Fruit fly (Drosophila melanogaster): ENCODE results near the gene CG45012.

CG45012 gene

DNA sequence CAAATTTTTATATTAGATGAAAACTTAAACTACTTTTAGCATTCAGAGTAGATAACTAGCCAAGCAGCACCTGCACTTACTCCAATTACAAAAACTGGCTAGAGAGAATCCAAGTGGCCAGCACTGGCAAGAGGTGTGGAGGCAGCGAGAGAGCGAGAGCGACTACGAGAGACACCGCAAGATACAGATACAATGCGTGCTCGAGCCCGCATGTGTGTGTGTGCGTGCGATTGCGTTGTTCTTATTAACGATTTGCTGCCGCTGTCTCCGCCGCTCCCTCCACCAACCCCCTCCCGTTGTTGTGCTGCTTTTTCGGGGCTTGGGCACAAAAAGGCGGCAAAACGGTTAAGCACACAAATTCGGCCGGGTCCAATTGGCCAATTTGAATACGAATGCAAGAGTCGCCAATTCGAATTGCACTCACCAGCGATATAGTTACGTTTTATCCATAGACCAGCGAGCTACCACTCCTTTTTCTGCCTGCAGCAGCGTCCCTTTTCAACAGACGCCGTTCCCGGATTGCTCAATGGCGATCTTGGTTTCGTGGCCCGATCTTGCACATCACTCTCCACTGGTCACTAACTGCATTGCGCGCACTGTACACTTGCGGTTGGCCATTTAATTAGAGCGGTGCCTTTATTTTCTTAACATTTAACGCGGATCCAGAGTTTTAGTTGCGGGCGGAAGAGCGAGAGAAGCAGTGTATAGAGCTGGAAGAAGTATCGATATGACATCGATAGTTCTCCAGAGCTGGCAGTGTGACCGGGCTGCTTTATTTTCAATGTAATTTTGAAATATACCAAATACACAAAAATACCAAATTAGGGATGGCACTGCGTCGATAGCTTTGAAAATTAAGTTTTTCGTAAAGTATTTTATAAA, 25.5 kb upstream of the CG45012 start, which contains the start of gene crol (continued):
- TF ChIP-seq CG31365 (tag; optimal IDR thresholded peaks at IDR 0.05): peak; percentile 1
- TF ChIP-seq ase (GFP tag; IDR thresholded peaks at IDR 0.05): no peak
- no peak for TF ChIP-seq eve (GFP tag; optimal IDR thresholded peaks at IDR 0.05)
- 0 out of 3 replicates have a peak, but pooled peaks have one; percentile 15 for TF ChIP-seq so (GFP tag; IDR thresholded peaks at IDR 0.05)
- peak; percentile 15 for TF ChIP-seq exex (tag; optimal IDR thresholded peaks at IDR 0.05)
- no peak for TF ChIP-seq CG3995 (GFP tag; optimal IDR thresholded peaks at IDR 0.05)
- TF ChIP-seq hbn (GFP tag; IDR thresholded peaks at IDR 0.05; ENCODE audit: partially characterized antibody): peak; percentile 84
- TF ChIP-seq HmgZ (tag; optimal IDR thresholded peaks at IDR 0.05): peak; percentile 48
- TF ChIP-seq CG11093 (GFP tag; IDR thresholded peaks at IDR 0.05): no peak
- TF ChIP-seq fd3F (GFP tag; optimal IDR thresholded peaks at IDR 0.05): no peak
- no peak for TF ChIP-seq CG2875 (GFP tag; optimal IDR thresholded peaks at IDR 0.05)
- TF ChIP-seq abd-A (tag; optimal IDR thresholded peaks at IDR 0.05): peak; percentile 80
- no peak for TF ChIP-seq BtbVII (GFP tag; optimal IDR thresholded peaks at IDR 0.05)
- no peak for TF ChIP-seq croc (GFP tag; conservative IDR thresholded peaks at IDR 0.05)
- no peak for TF ChIP-seq gro (GFP tag; optimal IDR thresholded peaks at IDR 0.05)
- no peak for TF ChIP-seq CG30431 (GFP tag; optimal IDR thresholded peaks at IDR 0.05)
- TF ChIP-seq CG2678 (tag; optimal IDR thresholded peaks at IDR 0.05): no peak
- peak; percentile 1 for TF ChIP-seq mam (GFP tag; optimal IDR thresholded peaks at IDR 0.05)
- TF ChIP-seq ken (GFP tag; IDR thresholded peaks at IDR 0.05): no peak
- no peak for TF ChIP-seq shn (GFP tag; optimal IDR thresholded peaks at IDR 0.05)
- TF ChIP-seq cwo (GFP tag; optimal IDR thresholded peaks at IDR 0.05): no peak
- no peak for TF ChIP-seq CG7357 (GFP tag; IDR thresholded peaks at IDR 0.05)
- TF ChIP-seq da (GFP tag; optimal IDR thresholded peaks at IDR 0.05): no peak
- no peak for TF ChIP-seq cad (GFP tag; optimal IDR thresholded peaks at IDR 0.05)
- TF ChIP-seq CG32532 (GFP tag; IDR thresholded peaks at IDR 0.05): peak; percentile 54
- no peak for TF ChIP-seq pb (GFP tag; optimal IDR thresholded peaks at IDR 0.05)
- no peak for TF ChIP-seq ranshi (GFP tag; IDR thresholded peaks at IDR 0.05)
- no peak for TF ChIP-seq run (tag; optimal IDR thresholded peaks at IDR 0.05)
- no peak for TF ChIP-seq Neu2 (GFP tag; optimal IDR thresholded peaks at IDR 0.05; ENCODE audit: borderline replicate concordance)
- no peak for TF ChIP-seq Dip2 (GFP tag; IDR thresholded peaks at IDR 0.05)
- peak; percentile 36 for TF ChIP-seq CoRest (tag; optimal IDR thresholded peaks at IDR 0.05)
- TF ChIP-seq CG6272 (GFP tag; IDR thresholded peaks at IDR 0.05): no peak
- peak; percentile 76 for TF ChIP-seq Doc3 (GFP tag; IDR thresholded peaks at IDR 0.05; ENCODE audit: partially characterized antibody)
- TF ChIP-seq Max (GFP tag; optimal IDR thresholded peaks at IDR 0.05): no peak
- peak; percentile 93 for TF ChIP-seq kni (GFP tag; optimal IDR thresholded peaks at IDR 0.05)
- TF ChIP-seq NC2α (GFP tag; optimal IDR thresholded peaks at IDR 0.05): no peak
- 0 out of 2 replicates have a peak, but pooled peaks have one; percentile 13 for TF ChIP-seq CG10366 (GFP tag; IDR thresholded peaks at IDR 0.05)
- no peak for TF ChIP-seq CG14965 (GFP tag; optimal IDR thresholded peaks at IDR 0.05; ENCODE audit: borderline replicate concordance)
- TF ChIP-seq scrt (GFP tag; optimal IDR thresholded peaks at IDR 0.05): no peak
- TF ChIP-seq ara (GFP tag; IDR thresholded peaks at IDR 0.05): no peak
- peak; percentile 90 for TF ChIP-seq Adf1 (GFP tag; IDR thresholded peaks at IDR 0.05)
- no peak for TF ChIP-seq B-H2 (GFP tag; optimal IDR thresholded peaks at IDR 0.05)
- peak; percentile 42 for TF ChIP-seq CG8924 (tag; optimal IDR thresholded peaks at IDR 0.05)
- TF ChIP-seq gce (GFP tag; IDR thresholded peaks at IDR 0.05): no peak
- TF ChIP-seq HHEX (GFP tag; optimal IDR thresholded peaks at IDR 0.05): no peak
- TF ChIP-seq E2f1 (GFP tag; IDR thresholded peaks at IDR 0.05): peak; percentile 81
- no peak for TF ChIP-seq CG10274 (GFP tag; optimal IDR thresholded peaks at IDR 0.05)
- no peak for TF ChIP-seq CG14014 (GFP tag; IDR thresholded peaks at IDR 0.05)
- peak; percentile 57 for TF ChIP-seq CG2116 (GFP tag; optimal IDR thresholded peaks at IDR 0.05)
- TF ChIP-seq Hand (GFP tag; optimal IDR thresholded peaks at IDR 0.05): no peak

Measured in whole organism, embryonic.